Fruit fly (Drosophila melanogaster) whole organism, embryonic: Measurements from ENCODE around the gene Prp18.

Source experiments
- ATbp ChIP-seq: fragments of 200-800 bp; sonication (Bioruptor generic); optimal IDR thresholded peaks from 2 replicates; lab custom pipeline; 2017; ENCODE audit warnings: missing biosample characterization, mild to moderate bottlenecking, missing genetic modification characterization, missing genetic modification reagents
- BEAF-32 ChIP-seq: fragments of 200-800 bp; sonication (Bioruptor generic); optimal IDR thresholded peaks from 3 replicates; lab custom pipeline; 2017; ENCODE audit warnings: missing biosample characterization, missing genetic modification characterization, mild to moderate bottlenecking, moderate library complexity, missing genetic modification reagents
- BtbVII ChIP-seq: fragments of 200-800 bp; sonication (Bioruptor generic); optimal IDR thresholded peaks from 3 replicates; lab custom pipeline; 2017; ENCODE audit warnings: missing biosample characterization, mild to moderate bottlenecking, missing genetic modification characterization
- C15 ChIP-seq: fragments of 200-800 bp; sonication (Bioruptor generic); IDR thresholded peaks from 3 replicates; pipeline ENCODE4 v1.3.6; 2022; ENCODE audit warnings: missing biosample characterization, missing genetic modification characterization
- CG10147 ChIP-seq: fragments of 200-800 bp; sonication (Bioruptor generic); optimal IDR thresholded peaks from 2 replicates; lab custom pipeline; 2019; ENCODE audit warnings: missing biosample characterization, mild to moderate bottlenecking, missing genetic modification characterization, moderate library complexity
- CG10654 ChIP-seq: fragments of 200-800 bp; sonication (Bioruptor generic); optimal IDR thresholded peaks from 2 replicates; lab custom pipeline; 2016; ENCODE audit warnings: missing biosample characterization, missing genetic modification characterization
- CG11093 ChIP-seq: fragments of 200-800 bp; sonication (Bioruptor generic); IDR thresholded peaks from 3 replicates; pipeline ENCODE4 v1.3.6; 2022; ENCODE audit warnings: missing biosample characterization, missing genetic modification characterization
- CG13296 ChIP-seq: fragments of 200-800 bp; sonication (Bioruptor generic); optimal IDR thresholded peaks from 3 replicates; lab custom pipeline; 2018; ENCODE audit warnings: missing biosample characterization, mild to moderate bottlenecking, missing genetic modification characterization
- CG15479 ChIP-seq: fragments of 200-800 bp; sonication (Bioruptor generic); optimal IDR thresholded peaks from 3 replicates; lab custom pipeline; 2019; ENCODE audit warnings: missing biosample characterization, mild to moderate bottlenecking, missing genetic modification characterization, moderate library complexity
- CG18011 ChIP-seq: fragments of 200-800 bp; sonication (Bioruptor generic); optimal IDR thresholded peaks from 2 replicates; lab custom pipeline; 2017; ENCODE audit warnings: missing biosample characterization, missing genetic modification characterization, mild to moderate bottlenecking, moderate library complexity, missing genotype
- CG18599 ChIP-seq: fragments of 200-800 bp; sonication (Bioruptor generic); optimal IDR thresholded peaks from 3 replicates; lab custom pipeline; 2017; ENCODE audit warnings: missing biosample characterization, missing genetic modification characterization, mild to moderate bottlenecking, moderate library complexity, missing genetic modification reagents
- CG18619 ChIP-seq: fragments of 200-800 bp; sonication (Bioruptor generic); optimal IDR thresholded peaks from 3 replicates; lab custom pipeline; 2017; ENCODE audit warnings: missing biosample characterization, mild to moderate bottlenecking, missing genetic modification characterization
- CG2712 ChIP-seq: fragments of 200-800 bp; optimal IDR thresholded peaks from 3 replicates; lab custom pipeline; 2019; ENCODE audit warnings: missing biosample characterization, mild to moderate bottlenecking, missing genetic modification characterization, moderate library complexity
- CG31365 ChIP-seq: fragments of 200-800 bp; sonication (Bioruptor generic); optimal IDR thresholded peaks from 2 replicates; lab custom pipeline; 2018; ENCODE audit warnings: missing biosample characterization, mild to moderate bottlenecking, missing genetic modification characterization
- CG31388 ChIP-seq: fragments of 200-800 bp; sonication (Bioruptor generic); optimal IDR thresholded peaks from 2 replicates; lab custom pipeline; 2016; ENCODE audit warnings: missing biosample characterization, missing genetic modification characterization
- CG3407 ChIP-seq: fragments of 200-800 bp; sonication (Bioruptor generic); optimal IDR thresholded peaks from 2 replicates; lab custom pipeline; 2018; ENCODE audit warnings: missing biosample characterization, mild to moderate bottlenecking, missing genetic modification characterization
- CG34224 ChIP-seq: fragments of 200-800 bp; sonication (Bioruptor generic); IDR thresholded peaks from 3 replicates; pipeline ENCODE4 v1.3.6; 2022; ENCODE audit warnings: missing biosample characterization, missing genetic modification characterization; ENCODE audit not compliant: partially characterized antibody
- CG3995 ChIP-seq: fragments of 200-800 bp; sonication (Bioruptor generic); optimal IDR thresholded peaks from 3 replicates; lab custom pipeline; 2016; ENCODE audit warnings: missing biosample characterization, missing genetic modification characterization
- CG43689 ChIP-seq: fragments of 200-800 bp; sonication (Bioruptor generic); IDR thresholded peaks from 2 replicates; pipeline ENCODE4 v1.3.6; 2022; ENCODE audit warnings: missing biosample characterization, missing genetic modification characterization
- CG6654 ChIP-seq: fragments of 200-800 bp; sonication (Bioruptor generic); optimal IDR thresholded peaks from 2 replicates; lab custom pipeline; 2017; ENCODE audit warnings: missing biosample characterization, mild to moderate bottlenecking, missing genetic modification characterization
- CG7745 ChIP-seq: fragments of 200-800 bp; sonication (Bioruptor generic); optimal IDR thresholded peaks from 2 replicates; lab custom pipeline; 2018; ENCODE audit warnings: missing biosample characterization, mild to moderate bottlenecking, missing genetic modification characterization, moderate library complexity
- CG7987 ChIP-seq: fragments of 200-800 bp; sonication (Bioruptor generic); optimal IDR thresholded peaks from 2 replicates; lab custom pipeline; 2018; ENCODE audit warnings: missing biosample characterization, mild to moderate bottlenecking, missing genetic modification characterization, moderate library complexity
- CG8290 ChIP-seq, 3 experiments: fragments of 200-800 bp; sonication (Bioruptor generic); optimal IDR thresholded peaks; 2 replicates each; lab custom pipeline; 2016 to 2019; ENCODE audit warnings: missing biosample characterization in 3 of 3, missing genetic modification characterization in 3 of 3, mild to moderate bottlenecking in 2 of 3, moderate library complexity in 1 of 3
- CG9437 ChIP-seq: fragments of 200-800 bp; sonication (Bioruptor generic); optimal IDR thresholded peaks from 2 replicates; lab custom pipeline; 2018; ENCODE audit warnings: missing biosample characterization, mild to moderate bottlenecking, missing genetic modification characterization
- CG9727 ChIP-seq: fragments of 200-800 bp; sonication (Bioruptor generic); optimal IDR thresholded peaks from 3 replicates; lab custom pipeline; 2017; ENCODE audit warnings: missing biosample characterization, mild to moderate bottlenecking, missing genetic modification characterization
- CTCF ChIP-seq: fragments of 200-800 bp; sonication (Bioruptor generic); optimal IDR thresholded peaks from 2 replicates; lab custom pipeline; 2017; ENCODE audit warnings: missing biosample characterization, mild to moderate bottlenecking, missing genetic modification characterization, moderate library complexity
- Dll ChIP-seq: fragments of 200-800 bp; sonication (Bioruptor generic); IDR thresholded peaks from 4 replicates; pipeline ENCODE4 v1.3.6; 2022; ENCODE audit warnings: missing biosample characterization, missing genetic modification characterization; ENCODE audit not compliant: partially characterized antibody
- E2f1 ChIP-seq: fragments of 200-800 bp; sonication (Bioruptor generic); IDR thresholded peaks from 2 replicates; pipeline ENCODE4 v1.3.6; 2022; ENCODE audit warnings: missing biosample characterization, missing genetic modification characterization
- HmgZ ChIP-seq: fragments of 200-800 bp; sonication (Bioruptor generic); optimal IDR thresholded peaks from 2 replicates; lab custom pipeline; 2018; ENCODE audit warnings: missing biosample characterization, mild to moderate bottlenecking, missing genetic modification characterization
- MTF-1 ChIP-seq: fragments of 200-800 bp; sonication (Bioruptor generic); optimal IDR thresholded peaks from 2 replicates; lab custom pipeline; 2018; ENCODE audit warnings: missing biosample characterization, mild to moderate bottlenecking, missing genetic modification characterization, borderline replicate concordance
- Rfx ChIP-seq: fragments of 200-800 bp; sonication (Bioruptor generic); IDR thresholded peaks from 2 replicates; pipeline ENCODE4 v1.3.6; 2022; ENCODE audit warnings: missing biosample characterization, missing genetic modification characterization
- Sox100B ChIP-seq: fragments of 200-800 bp; sonication (Bioruptor generic); optimal IDR thresholded peaks from 3 replicates; lab custom pipeline; 2018; ENCODE audit warnings: missing biosample characterization, mild to moderate bottlenecking, missing genetic modification characterization
- ap ChIP-seq: fragments of 200-800 bp; sonication (Bioruptor generic); IDR thresholded peaks from 2 replicates; pipeline ENCODE4 v1.3.6; 2022; ENCODE audit warnings: missing biosample characterization, missing genetic modification characterization
- ara ChIP-seq: fragments of 200-800 bp; sonication (Bioruptor generic); IDR thresholded peaks from 2 replicates; pipeline ENCODE4 v1.3.6; 2022; ENCODE audit warnings: missing biosample characterization, missing genetic modification characterization
- caup ChIP-seq: fragments of 200-800 bp; sonication (Bioruptor generic); optimal IDR thresholded peaks from 3 replicates; lab custom pipeline; 2017; ENCODE audit warnings: missing biosample characterization, mild to moderate bottlenecking, missing genetic modification characterization, moderate library complexity; ENCODE audit not compliant: severe bottlenecking
- crp ChIP-seq, 2 experiments: fragments of 200-800 bp; sonication (Bioruptor generic); optimal IDR thresholded peaks; 2 replicates in 1 of 2; 3 replicates in 1 of 2; lab custom pipeline; 2017; ENCODE audit warnings: missing biosample characterization in 2 of 2, missing genetic modification characterization in 2 of 2, mild to moderate bottlenecking in 1 of 2, moderate library complexity in 1 of 2
- dysf ChIP-seq: fragments of 200-800 bp; sonication (Bioruptor generic); IDR thresholded peaks from 3 replicates; pipeline ENCODE4 v1.3.6; 2022; ENCODE audit warnings: missing biosample characterization, missing genetic modification characterization
- en ChIP-seq: fragments of 200-800 bp; sonication (Bioruptor generic); optimal IDR thresholded peaks from 2 replicates; lab custom pipeline; 2016; ENCODE audit warnings: missing biosample characterization, missing genetic modification characterization
- fd3F ChIP-seq: fragments of 200-800 bp; sonication (Bioruptor generic); optimal IDR thresholded peaks from 2 replicates; lab custom pipeline; 2018; ENCODE audit warnings: missing biosample characterization, mild to moderate bottlenecking, missing genetic modification characterization, moderate library complexity
- gro ChIP-seq: fragments of 200-800 bp; sonication (Bioruptor generic); optimal IDR thresholded peaks from 2 replicates; lab custom pipeline; 2016; ENCODE audit warnings: missing biosample characterization, missing genetic modification characterization
- lmd ChIP-seq: fragments of 200-800 bp; sonication (Bioruptor generic); IDR thresholded peaks from 2 replicates; pipeline ENCODE4 v1.3.6; 2022; ENCODE audit warnings: missing biosample characterization, missing genetic modification characterization
- pfk ChIP-seq: fragments of 200-800 bp; sonication (Bioruptor generic); optimal IDR thresholded peaks from 2 replicates; lab custom pipeline; 2018; ENCODE audit warnings: missing biosample characterization, mild to moderate bottlenecking, missing genetic modification characterization, moderate library complexity
- pum ChIP-seq: fragments of 200-800 bp; sonication (Bioruptor generic); optimal IDR thresholded peaks from 2 replicates; lab custom pipeline; 2016; ENCODE audit warnings: missing biosample characterization, missing genetic modification characterization
- pzg ChIP-seq: fragments of 200-800 bp; sonication (Bioruptor generic); optimal IDR thresholded peaks from 3 replicates; lab custom pipeline; 2018; ENCODE audit warnings: missing biosample characterization, mild to moderate bottlenecking, missing genetic modification characterization, moderate library complexity
- sens ChIP-seq: fragments of 200-800 bp; sonication (Bioruptor generic); peaks from one replicate; lab custom pipeline; 2016; ENCODE audit warnings: missing biosample characterization, missing genetic modification characterization
- seq ChIP-seq: fragments of 200-800 bp; sonication (Bioruptor generic); IDR thresholded peaks from 2 replicates; pipeline ENCODE4 v1.3.6; 2022; ENCODE audit warnings: missing biosample characterization, missing genetic modification characterization
- sim ChIP-seq: fragments of 200-800 bp; sonication (Bioruptor generic); IDR thresholded peaks from 2 replicates; pipeline ENCODE4 v1.3.6; 2022; ENCODE audit warnings: missing biosample characterization, missing genetic modification characterization
- stwl ChIP-seq: fragments of 200-800 bp; sonication (Bioruptor generic); optimal IDR thresholded peaks from 3 replicates; lab custom pipeline; 2018; ENCODE audit warnings: missing biosample characterization, mild to moderate bottlenecking, missing genetic modification characterization, moderate library complexity
- tin ChIP-seq: fragments of 200-800 bp; sonication (Bioruptor generic); optimal IDR thresholded peaks from 3 replicates; lab custom pipeline; 2016; ENCODE audit warnings: missing biosample characterization, missing genetic modification characterization
- tll ChIP-seq, 2 experiments: fragments of 200-800 bp in 1 of 2; fragments of >200 bp in 1 of 2; sonication (Bioruptor generic) in 1 of 2; optimal IDR thresholded peaks; 2 replicates each; lab custom pipeline; 2017 to 2019; ENCODE audit warnings: missing biosample characterization in 2 of 2, missing genetic modification characterization in 2 of 2, mild to moderate bottlenecking in 1 of 2, moderate library complexity in 1 of 2
- vvl ChIP-seq: fragments of 200-800 bp; sonication (Bioruptor generic); IDR thresholded peaks from 2 replicates; pipeline ENCODE4 v1.3.6; 2022; ENCODE audit warnings: missing biosample characterization, missing genetic modification characterization

Gene Prp18

dm6 chr3R:18998370-18998769 is 32.7 kb downstream of the Prp18 start (continued):
- TF ChIP-seq BEAF-32 (no peak), pfk (GFP tag; lab: Kevin White, UChicago) (no peak), CG7745 (tag; lab: Kevin White, UChicago) (no peak), Rfx (no peak), CG3995 (no peak), seq (GFP tag; lab: Robert Waterston, UW) (no peak), CG18599 (GFP tag; lab: Kevin White, UChicago) (no peak), ATbp (GFP tag; lab: Kevin White, UChicago) (no peak), CG43689 (GFP tag; lab: Robert Waterston, UW) (no peak), ara (GFP tag; lab: Robert Waterston, UW) (no peak), CG8290 (GFP tag; optimal IDR thresholded peaks at IDR 0.05; lab: Kevin White, UChicago) (no peak), CG8290 (tag; optimal IDR thresholded peaks at IDR 0.05; lab: Kevin White, UChicago) (peak in 1 of 2 experiments; percentile 46), CG6654 (GFP tag; lab: Kevin White, UChicago) (no peak), ap (no peak), fd3F (GFP tag; lab: Kevin White, UChicago) (no peak), pzg (GFP tag; lab: Kevin White, UChicago) (no peak), caup (GFP tag; lab: Kevin White, UChicago) (no peak), CG7987 (GFP tag; lab: Kevin White, UChicago) (no peak), sens (GFP tag; lab: Kevin White, UChicago) (peak; percentile 10), tin (GFP tag; lab: Kevin White, UChicago) (peak; percentile 8), HmgZ (tag; lab: Kevin White, UChicago) (no peak), CG11093 (no peak), E2f1 (GFP tag; lab: Robert Waterston, UW) (no peak), stwl (tag; lab: Kevin White, UChicago) (no peak), pum (GFP tag; lab: Kevin White, UChicago) (no peak), C15 (GFP tag; lab: Robert Waterston, UW) (no peak), en (GFP tag; lab: Kevin White, UChicago) (no peak), dysf (GFP tag; lab: Robert Waterston, UW) (peak; percentile 38; the same call in 1 of the 3 replicates), CG13296 (GFP tag; lab: Kevin White, UChicago) (no peak), Dll (no peak), CG2712 (tag; lab: Kevin White, UChicago) (no peak), MTF-1 (GFP tag; lab: Kevin White, UChicago) (no peak), sim (GFP tag; lab: Robert Waterston, UW) (no peak), CTCF (GFP tag; lab: Kevin White, UChicago) (no peak), vvl (GFP tag; lab: Robert Waterston, UW) (peak; percentile 7; the same call in 1 of the 2 replicates), CG31388 (GFP tag; lab: Kevin White, UChicago) (no peak), CG18619 (GFP tag; lab: Kevin White, UChicago) (no peak), CG15479 (no peak), tll (GFP tag; optimal IDR thresholded peaks at IDR 0.05; lab: Kevin White, UChicago) (no peak), CG3407 (GFP tag; lab: Kevin White, UChicago) (no peak), CG31365 (no peak), CG18011 (no peak), lmd (0 out of 2 replicates have a peak, but pooled peaks have one; percentile 18), Sox100B (GFP tag; lab: Kevin White, UChicago) (no peak), CG10654 (no peak), gro (GFP tag; lab: Kevin White, UChicago) (no peak), CG9727 (GFP tag; lab: Kevin White, UChicago) (no peak), CG10147 (GFP tag; lab: Kevin White, UChicago) (no peak), crp (GFP tag; optimal IDR thresholded peaks at IDR 0.05; lab: Kevin White, UChicago) (no peak), CG9437 (GFP tag; lab: Kevin White, UChicago) (no peak), CG34224 (GFP tag; lab: Robert Waterston, UW) (no peak), BtbVII (GFP tag; lab: Kevin White, UChicago) (no peak)
